Worm (Caenorhabditis elegans): ENCODE measurements around the gene suex-2.

suex-2 gene

ce11 chrIV:8967990-8968389 is at the start of gene suex-2:
Gene suex-2, plus strand, starts transcription at chrIV:8968290.
- TF ChIP-seq hnd-1 (tag; optimal IDR thresholded peaks at IDR 0.05) (no peak), flt-1 (GFP tag; IDR thresholded peaks at IDR 0.05) (no peak), B0310.2 (tag; optimal IDR thresholded peaks at IDR 0.05) (no peak), tra-4 (tag; optimal IDR thresholded peaks at IDR 0.05) (no peak), sea-1 (GFP tag; conservative IDR thresholded peaks at IDR 0.05) (no peak), ceh-36 (tag; optimal IDR thresholded peaks at IDR 0.05) (no peak), ama-1 (optimal IDR thresholded peaks at IDR 0.05) (no peak), aly-1 (tag; optimal IDR thresholded peaks at IDR 0.05) (no peak), hmbx-1 (tag; optimal IDR thresholded peaks at IDR 0.05) (no peak), F13C5.2 (tag; optimal IDR thresholded peaks at IDR 0.05) (no peak), pes-1 (GFP tag; IDR thresholded peaks at IDR 0.05) (no peak), tbx-37 (GFP tag; conservative IDR thresholded peaks at IDR 0.05) (no peak), hmg-4 (GFP tag; optimal IDR thresholded peaks at IDR 0.05) (no peak), tbx-11 (GFP tag; IDR thresholded peaks at IDR 0.05) (no peak), scrt-1 (GFP tag; IDR thresholded peaks at IDR 0.05) (no peak), ceh-13 (GFP tag; optimal IDR thresholded peaks at IDR 0.05) (no peak), ets-7 (tag; optimal IDR thresholded peaks at IDR 0.05) (no peak)

- TF ChIP-seq tra-4 (tag; optimal IDR thresholded peaks at IDR 0.05) (no peak), tbx-11 (GFP tag; IDR thresholded peaks at IDR 0.05) (no peak), aly-1 (tag; optimal IDR thresholded peaks at IDR 0.05) (no peak), sea-1 (GFP tag; conservative IDR thresholded peaks at IDR 0.05) (no peak), ceh-13 (GFP tag; optimal IDR thresholded peaks at IDR 0.05) (no peak), flt-1 (GFP tag; IDR thresholded peaks at IDR 0.05) (no peak), scrt-1 (GFP tag; IDR thresholded peaks at IDR 0.05) (no peak), ets-7 (tag; optimal IDR thresholded peaks at IDR 0.05) (no peak), B0310.2 (tag; optimal IDR thresholded peaks at IDR 0.05) (no peak)
Observed at ce11 chrIV:8918790-8919189, 49.3 kb upstream of the suex-2 start, which contains the start of gene rap-1. Gene rap-1, minus strand, starts transcription at chrIV:8918890.

ce11 chrIV:8920284-8920806 is 47.7 kb upstream of the suex-2 start:
- TF ChIP-seq ets-7 (tag; optimal IDR thresholded peaks at IDR 0.05) (no peak), tbx-11 (GFP tag; IDR thresholded peaks at IDR 0.05) (no peak), ama-1 (optimal IDR thresholded peaks at IDR 0.05) (no peak), B0310.2 (tag; optimal IDR thresholded peaks at IDR 0.05) (no peak), scrt-1 (GFP tag; IDR thresholded peaks at IDR 0.05) (no peak), sea-1 (GFP tag; conservative IDR thresholded peaks at IDR 0.05) (no peak), pes-1 (GFP tag; IDR thresholded peaks at IDR 0.05) (no peak), F13C5.2 (tag; optimal IDR thresholded peaks at IDR 0.05) (no peak), ceh-36 (tag; optimal IDR thresholded peaks at IDR 0.05) (no peak), hmg-4 (GFP tag; optimal IDR thresholded peaks at IDR 0.05) (no peak), hnd-1 (tag; optimal IDR thresholded peaks at IDR 0.05) (no peak), flt-1 (GFP tag; IDR thresholded peaks at IDR 0.05) (no peak), tbx-37 (GFP tag; conservative IDR thresholded peaks at IDR 0.05) (no peak), ceh-13 (GFP tag; optimal IDR thresholded peaks at IDR 0.05) (no peak), hmbx-1 (tag; optimal IDR thresholded peaks at IDR 0.05) (no peak), aly-1 (tag; optimal IDR thresholded peaks at IDR 0.05) (no peak), tra-4 (tag; optimal IDR thresholded peaks at IDR 0.05) (no peak)

- TF ChIP-seq B0310.2 (tag; optimal IDR thresholded peaks at IDR 0.05) (no peak), tbx-11 (GFP tag; IDR thresholded peaks at IDR 0.05) (no peak), tbx-37 (GFP tag; conservative IDR thresholded peaks at IDR 0.05) (no peak), hmbx-1 (tag; optimal IDR thresholded peaks at IDR 0.05) (no peak), sea-1 (GFP tag; conservative IDR thresholded peaks at IDR 0.05) (no peak), ceh-13 (GFP tag; optimal IDR thresholded peaks at IDR 0.05) (no peak), ets-7 (tag; optimal IDR thresholded peaks at IDR 0.05) (no peak), hnd-1 (tag; optimal IDR thresholded peaks at IDR 0.05) (no peak)
Observed at ce11 chrIV:8921166-8921565, 46.9 kb upstream of the suex-2 start.

ce11 chrIV:8921956-8922355 is 46.1 kb upstream of the suex-2 start, which contains the start of gene D1046.16:
Gene D1046.16, plus strand, starts transcription at chrIV:8922150.
- TF ChIP-seq hmbx-1 (tag; optimal IDR thresholded peaks at IDR 0.05), result no peak
- no peak for TF ChIP-seq ama-1 (optimal IDR thresholded peaks at IDR 0.05)
- TF ChIP-seq ceh-36 (tag; optimal IDR thresholded peaks at IDR 0.05), result no peak
- TF ChIP-seq sea-1 (GFP tag; conservative IDR thresholded peaks at IDR 0.05), result no peak
- no peak for TF ChIP-seq aly-1 (tag; optimal IDR thresholded peaks at IDR 0.05)
- no peak for TF ChIP-seq F13C5.2 (tag; optimal IDR thresholded peaks at IDR 0.05)
- TF ChIP-seq ets-7 (tag; optimal IDR thresholded peaks at IDR 0.05), result no peak
- TF ChIP-seq hnd-1 (tag; optimal IDR thresholded peaks at IDR 0.05), result no peak
- no peak for TF ChIP-seq hmg-4 (GFP tag; optimal IDR thresholded peaks at IDR 0.05)

ce11 chrIV:8923381-8923780 is 44.7 kb upstream of the suex-2 start:
- TF ChIP-seq ama-1 (optimal IDR thresholded peaks at IDR 0.05), result no peak
- no peak for TF ChIP-seq tbx-11 (GFP tag; IDR thresholded peaks at IDR 0.05)
- TF ChIP-seq tra-4 (tag; optimal IDR thresholded peaks at IDR 0.05), result no peak
- no peak for TF ChIP-seq hnd-1 (tag; optimal IDR thresholded peaks at IDR 0.05)
- TF ChIP-seq aly-1 (tag; optimal IDR thresholded peaks at IDR 0.05), result no peak
- TF ChIP-seq B0310.2 (tag; optimal IDR thresholded peaks at IDR 0.05), result no peak
- TF ChIP-seq scrt-1 (GFP tag; IDR thresholded peaks at IDR 0.05), result no peak
- no peak for TF ChIP-seq pes-1 (GFP tag; IDR thresholded peaks at IDR 0.05)
- TF ChIP-seq hmg-4 (GFP tag; optimal IDR thresholded peaks at IDR 0.05), result no peak
- no peak for TF ChIP-seq ceh-13 (GFP tag; optimal IDR thresholded peaks at IDR 0.05)
- TF ChIP-seq ets-7 (tag; optimal IDR thresholded peaks at IDR 0.05), result no peak
- TF ChIP-seq ceh-36 (tag; optimal IDR thresholded peaks at IDR 0.05), result no peak

ce11 chrIV:8924126-8924525 is 44.0 kb upstream of the suex-2 start:
- no peak for TF ChIP-seq hmg-4 (GFP tag; optimal IDR thresholded peaks at IDR 0.05)
- no peak for TF ChIP-seq aly-1 (tag; optimal IDR thresholded peaks at IDR 0.05)
- no peak for TF ChIP-seq pes-1 (GFP tag; IDR thresholded peaks at IDR 0.05)
- TF ChIP-seq tbx-37 (GFP tag; conservative IDR thresholded peaks at IDR 0.05), result no peak
- no peak for TF ChIP-seq flt-1 (GFP tag; IDR thresholded peaks at IDR 0.05)
- TF ChIP-seq ama-1 (optimal IDR thresholded peaks at IDR 0.05), result no peak
- no peak for TF ChIP-seq hnd-1 (tag; optimal IDR thresholded peaks at IDR 0.05)
- no peak for TF ChIP-seq ets-7 (tag; optimal IDR thresholded peaks at IDR 0.05)
- TF ChIP-seq hmbx-1 (tag; optimal IDR thresholded peaks at IDR 0.05), result no peak
